Worm (Caenorhabditis elegans) whole organism, L3 larva: ENCODE measurements around the gene des-2.

Experiments
- ama-1 ChIP-seq: fragments of 150-350 bp; optimal IDR thresholded peaks from 2 replicates; lab custom pipeline; 2018
- elt-1 ChIP-seq: fragments of 150-350 bp; optimal IDR thresholded peaks from 2 replicates; lab custom pipeline; 2014; ENCODE audit warnings: missing biosample characterization, missing genetic modification characterization
- elt-3 ChIP-seq, 3 experiments: fragments of 150-350 bp in 1 of 3; sonication (generic microtip) in 2 of 3; optimal IDR thresholded peaks; 2 replicates in 2 of 3; 4 replicates in 1 of 3; lab custom pipeline; 2014 to 2017; ENCODE audit warnings: missing biosample characterization in 3 of 3, missing genetic modification characterization in 3 of 3
- hmg-11 ChIP-seq: sonication (generic microtip); optimal IDR thresholded peaks from 2 replicates; lab custom pipeline; 2016; ENCODE audit warnings: missing genetic modification characterization, missing compliant biosample characterization
- nhr-237 ChIP-seq: fragments of 150-350 bp; optimal IDR thresholded peaks from 2 replicates; lab custom pipeline; 2014; ENCODE audit warnings: missing biosample characterization, missing genetic modification characterization
- pha-4 ChIP-seq: fragments of 150-350 bp; optimal IDR thresholded peaks from 2 replicates; lab custom pipeline; 2014; ENCODE audit warnings: missing biosample characterization, missing genetic modification reagents, missing genetic modification characterization
- snpc-4 ChIP-seq: fragments of 150-350 bp; optimal IDR thresholded peaks from 2 replicates; lab custom pipeline; 2014; ENCODE audit warnings: missing biosample characterization, missing genetic modification characterization
- unc-39 ChIP-seq: sonication (generic microtip); optimal IDR thresholded peaks from 4 replicates; lab custom pipeline; 2017; ENCODE audit warnings: missing biosample characterization, missing genetic modification characterization
- ztf-4 ChIP-seq: fragments of 150-350 bp; optimal IDR thresholded peaks from 2 replicates; lab custom pipeline; 2014; ENCODE audit warnings: missing biosample characterization, missing genetic modification characterization

ce11 chrV:11415059-11415458, 6.4 kb downstream of the des-2 start, which contains the start of gene deg-3:
- TF ChIP-seq unc-39 (tag; lab: Kevin White, UChicago), result no peak
- TF ChIP-seq elt-3 (tag; optimal IDR thresholded peaks at IDR 0.05; lab: Kevin White, UChicago), result no peak
- no peak for TF ChIP-seq nhr-237 (tag; lab: Kevin White, UChicago)
- no peak for TF ChIP-seq snpc-4 (tag; lab: Kevin White, UChicago)
- TF ChIP-seq ztf-4, result no peak
- no peak for TF ChIP-seq elt-1 (tag; lab: Kevin White, UChicago)
- no peak for TF ChIP-seq ama-1 (lab: Kevin White, UChicago)
- no peak for TF ChIP-seq pha-4
- TF ChIP-seq hmg-11 (tag; lab: Kevin White, UChicago), result no peak
